Worm (Caenorhabditis elegans) whole organism, late embryonic: ENCODE results near the gene C34C6.3.

ENCODE experiments used
- C38D4.7 ChIP-seq: fragments of 200-800 bp; sonication (Bioruptor generic); optimal IDR thresholded peaks from 2 replicates; lab custom pipeline; 2018; ENCODE audit warnings: mild to moderate bottlenecking, missing genetic modification characterization, moderate library complexity, missing compliant biosample characterization
- ama-1 ChIP-seq: fragments of 150-350 bp; optimal IDR thresholded peaks from 2 replicates; lab custom pipeline; 2014
- lim-6 ChIP-seq: sonication (generic microtip); optimal IDR thresholded peaks from 2 replicates; lab custom pipeline; 2016; ENCODE audit warnings: missing genetic modification characterization, missing compliant biosample characterization
- nfya-1 ChIP-seq: sonication (generic microtip); optimal IDR thresholded peaks from 2 replicates; lab custom pipeline; 2017; ENCODE audit warnings: missing genetic modification characterization, mild to moderate bottlenecking, missing compliant biosample characterization, antibody characterized with exemption, moderate library complexity
- pha-4 ChIP-seq: fragments of 150-350 bp; optimal IDR thresholded peaks from 2 replicates; lab custom pipeline; 2018; ENCODE audit warnings: missing biosample characterization, missing genetic modification reagents, missing genetic modification characterization
- pqm-1 ChIP-seq: sonication (generic microtip); optimal IDR thresholded peaks from 2 replicates; lab custom pipeline; 2016; ENCODE audit warnings: missing genetic modification characterization, missing compliant biosample characterization
- sdc-2 ChIP-seq: sonication (generic microtip); optimal IDR thresholded peaks from 2 replicates; lab custom pipeline; 2016; ENCODE audit warnings: missing genotype, missing genetic modification characterization, missing compliant biosample characterization
- sox-4 ChIP-seq: sonication (generic microtip); optimal IDR thresholded peaks from 2 replicates; lab custom pipeline; 2017; ENCODE audit warnings: mild to moderate bottlenecking, missing genetic modification characterization, inconsistent platforms, missing compliant biosample characterization
- tbx-7 ChIP-seq: sonication (generic microtip); optimal IDR thresholded peaks from 2 replicates; lab custom pipeline; 2016; ENCODE audit warnings: missing genotype, missing genetic modification characterization, missing compliant biosample characterization
- unc-55 ChIP-seq: sonication (generic microtip); optimal IDR thresholded peaks from 2 replicates; lab custom pipeline; 2017; ENCODE audit warnings: missing biosample characterization, missing genetic modification reagents, missing genetic modification characterization

- no peak for TF ChIP-seq pqm-1 (tag; lab: Kevin White, UChicago)
- TF ChIP-seq pha-4, result no peak
- TF ChIP-seq sox-4 (tag; lab: Kevin White, UChicago), result no peak
- no peak for TF ChIP-seq C38D4.7 (GFP tag; lab: Kevin White, UChicago)
- no peak for TF ChIP-seq sdc-2 (tag; lab: Kevin White, UChicago)
- no peak for TF ChIP-seq lim-6 (tag; lab: Kevin White, UChicago)
- TF ChIP-seq tbx-7 (tag; lab: Kevin White, UChicago), result no peak
- TF ChIP-seq ama-1 (lab: Kevin White, UChicago), result no peak
- no peak for TF ChIP-seq nfya-1
- no peak for TF ChIP-seq unc-55 (GFP tag; lab: Kevin White, UChicago)
Observed at ce11 chrII:8683933-8684332, 7.8 kb upstream of the C34C6.3 start.
